Worm (Caenorhabditis elegans): ENCODE data around the gene F11G11.4.

- TF ChIP-seq ztf-11 (tag; optimal IDR thresholded peaks at IDR 0.05), result no peak
- TF ChIP-seq tbx-8 (GFP tag; optimal IDR thresholded peaks at IDR 0.05), result no peak
- TF ChIP-seq pha-4 (tag; optimal IDR thresholded peaks at IDR 0.05), result no peak
- no peak for TF ChIP-seq nhr-76 (tag; optimal IDR thresholded peaks at IDR 0.05)
- TF ChIP-seq snpc-4 (tag; optimal IDR thresholded peaks at IDR 0.05), result no peak
- TF ChIP-seq drap-1 (GFP tag; optimal IDR thresholded peaks at IDR 0.05), result no peak
Observed at ce11 chrII:4811986-4812385, 48.4 kb upstream of the F11G11.4 start, which contains the start of gene rig-6.

All from whole organism, mixed stage, embryonic.